Worm (Caenorhabditis elegans): Measurements from ENCODE around the gene ifta-1.

ce11 chrX:5517844-5518243 lies 34.7 kb downstream of the ifta-1 start:
- TF ChIP-seq ceh-40 (GFP tag; IDR thresholded peaks at IDR 0.05) = no peak
- no peak for TF ChIP-seq chd-7 (tag; optimal IDR thresholded peaks at IDR 0.05)
- no peak for TF ChIP-seq unc-130 (GFP tag; optimal IDR thresholded peaks at IDR 0.05)
- no peak for TF ChIP-seq F52B5.7 (tag; optimal IDR thresholded peaks at IDR 0.05)
- no peak for TF ChIP-seq nfya-1 (tag; optimal IDR thresholded peaks at IDR 0.05; ENCODE audit: borderline replicate concordance, insufficient read depth)

Data from whole organism, young adult.